Worm (Caenorhabditis elegans) whole organism, L3 larva: ENCODE results near the gene fbxa-47.
"Not testable (repeated sequence)": the region's sequence is repeated elsewhere in the genome, so short reads cannot be mapped to it uniquely, and the experiment has no call there.

Experiments
- ZK546.5 ChIP-seq: sonication (generic microtip); optimal IDR thresholded peaks from 2 replicates; lab custom pipeline; 2017; ENCODE audit warnings: missing biosample characterization, missing genetic modification characterization
- aly-2 ChIP-seq: fragments of 150-350 bp; optimal IDR thresholded peaks from 2 replicates; lab custom pipeline; 2014; ENCODE audit warnings: missing biosample characterization, missing genetic modification characterization
- ama-1 ChIP-seq: fragments of 150-350 bp; optimal IDR thresholded peaks from 2 replicates; lab custom pipeline; 2018
- ceh-28 ChIP-seq: fragments of 150-350 bp; optimal IDR thresholded peaks from 2 replicates; lab custom pipeline; 2014; ENCODE audit warnings: missing biosample characterization, missing genetic modification reagents, missing genetic modification characterization
- daf-12 ChIP-seq: fragments of 150-350 bp; optimal IDR thresholded peaks from 2 replicates; lab custom pipeline; 2014; ENCODE audit warnings: missing biosample characterization, missing genetic modification reagents, missing genetic modification characterization
- egl-27 ChIP-seq: sonication (generic microtip); optimal IDR thresholded peaks from 4 replicates; lab custom pipeline; 2017; ENCODE audit warnings: missing biosample characterization, missing genetic modification reagents, missing genetic modification characterization
- elt-1 ChIP-seq: fragments of 150-350 bp; optimal IDR thresholded peaks from 2 replicates; lab custom pipeline; 2014; ENCODE audit warnings: missing biosample characterization, missing genetic modification characterization
- elt-2 ChIP-seq: sonication (generic microtip); optimal IDR thresholded peaks from 2 replicates; lab custom pipeline; 2016; ENCODE audit warnings: missing genetic modification reagents, mild to moderate bottlenecking, missing genetic modification characterization, missing compliant biosample characterization
- elt-3 ChIP-seq, 3 experiments: fragments of 150-350 bp in 1 of 3; sonication (generic microtip) in 2 of 3; optimal IDR thresholded peaks; 2 replicates in 2 of 3; 4 replicates in 1 of 3; lab custom pipeline; 2014 to 2017; ENCODE audit warnings: missing biosample characterization in 3 of 3, missing genetic modification characterization in 3 of 3
- fkh-2 ChIP-seq: fragments of 150-350 bp; optimal IDR thresholded peaks from 2 replicates; lab custom pipeline; 2014; ENCODE audit warnings: missing biosample characterization, missing genetic modification reagents, missing genetic modification characterization
- fos-1 ChIP-seq: fragments of 150-350 bp; optimal IDR thresholded peaks from 2 replicates; lab custom pipeline; 2014; ENCODE audit warnings: missing biosample characterization, missing genetic modification characterization
- hmg-11 ChIP-seq: sonication (generic microtip); optimal IDR thresholded peaks from 2 replicates; lab custom pipeline; 2016; ENCODE audit warnings: missing genetic modification characterization, missing compliant biosample characterization
- lin-15B ChIP-seq: fragments of 150-350 bp; optimal IDR thresholded peaks from 2 replicates; lab custom pipeline; 2014; ENCODE audit warnings: missing biosample characterization, missing genetic modification characterization
- lsy-12 ChIP-seq: sonication (generic microtip); optimal IDR thresholded peaks from 2 replicates; lab custom pipeline; 2016; ENCODE audit warnings: mild to moderate bottlenecking, missing genetic modification characterization, missing compliant biosample characterization
- mdl-1 ChIP-seq: fragments of 150-350 bp; optimal IDR thresholded peaks from 2 replicates; lab custom pipeline; 2014; ENCODE audit warnings: missing biosample characterization, missing genetic modification characterization
- mml-1 ChIP-seq: fragments of 150-350 bp; sonication (generic microtip); optimal IDR thresholded peaks from 3 replicates; lab custom pipeline; 2014; ENCODE audit warnings: missing biosample characterization, missing genetic modification characterization
- nfya-1 ChIP-seq: sonication (generic microtip); optimal IDR thresholded peaks from 2 replicates; lab custom pipeline; 2017; ENCODE audit warnings: missing genetic modification characterization, mild to moderate bottlenecking, missing compliant biosample characterization, antibody characterized with exemption, moderate library complexity; ENCODE audit not compliant: insufficient read depth
- nhr-11 ChIP-seq: fragments of 150-350 bp; optimal IDR thresholded peaks from 2 replicates; lab custom pipeline; 2014; ENCODE audit warnings: missing biosample characterization, missing genetic modification characterization
- nhr-12 ChIP-seq: fragments of 150-350 bp; optimal IDR thresholded peaks from 2 replicates; lab custom pipeline; 2014; ENCODE audit warnings: missing biosample characterization, missing genetic modification characterization
- nhr-23 ChIP-seq: fragments of 150-350 bp; optimal IDR thresholded peaks from 2 replicates; lab custom pipeline; 2014; ENCODE audit warnings: missing biosample characterization, missing genetic modification reagents, missing genetic modification characterization
- nhr-25 ChIP-seq: sonication (generic microtip); optimal IDR thresholded peaks from 2 replicates; lab custom pipeline; 2017; ENCODE audit warnings: missing biosample characterization, missing genetic modification characterization
- nhr-43 ChIP-seq: sonication (generic microtip); optimal IDR thresholded peaks from 2 replicates; lab custom pipeline; 2016; ENCODE audit warnings: mild to moderate bottlenecking, missing genetic modification characterization, missing compliant biosample characterization; ENCODE audit not compliant: poor library complexity, severe bottlenecking
- nhr-76 ChIP-seq: fragments of 150-350 bp; sonication (generic microtip); optimal IDR thresholded peaks from 5 replicates; lab custom pipeline; 2014; ENCODE audit warnings: missing biosample characterization, missing genetic modification characterization
- nhr-77 ChIP-seq: fragments of 150-350 bp; optimal IDR thresholded peaks from 2 replicates; lab custom pipeline; 2014; ENCODE audit warnings: missing biosample characterization, missing genetic modification characterization
- pha-4 ChIP-seq: fragments of 150-350 bp; optimal IDR thresholded peaks from 2 replicates; lab custom pipeline; 2014; ENCODE audit warnings: missing biosample characterization, missing genetic modification reagents, missing genetic modification characterization
- pqm-1 ChIP-seq: fragments of 150-350 bp; optimal IDR thresholded peaks from 2 replicates; lab custom pipeline; 2017; ENCODE audit warnings: missing biosample characterization, missing genetic modification characterization, inconsistent platforms
- sea-2 ChIP-seq: fragments of 150-350 bp; sonication (generic microtip); optimal IDR thresholded peaks from 4 replicates; lab custom pipeline; 2014; ENCODE audit warnings: missing biosample characterization, missing genetic modification reagents, missing genetic modification characterization
- skn-1 ChIP-seq: fragments of 150-350 bp; optimal IDR thresholded peaks from 2 replicates; lab custom pipeline; 2014; ENCODE audit warnings: missing biosample characterization, missing genetic modification characterization
- snpc-4 ChIP-seq: fragments of 150-350 bp; optimal IDR thresholded peaks from 2 replicates; lab custom pipeline; 2014; ENCODE audit warnings: missing biosample characterization, missing genetic modification characterization
- unc-39 ChIP-seq: sonication (generic microtip); optimal IDR thresholded peaks from 4 replicates; lab custom pipeline; 2017; ENCODE audit warnings: missing biosample characterization, missing genetic modification characterization
- unc-62 ChIP-seq: fragments of 150-350 bp; sonication (generic microtip); optimal IDR thresholded peaks from 4 replicates; lab custom pipeline; 2014; ENCODE audit warnings: missing biosample characterization, missing genetic modification reagents, missing genetic modification characterization
- zag-1 ChIP-seq: fragments of 150-350 bp; optimal IDR thresholded peaks from 2 replicates; lab custom pipeline; 2014; ENCODE audit warnings: missing biosample characterization, missing genetic modification characterization
- ztf-11 ChIP-seq: fragments of 150-350 bp; optimal IDR thresholded peaks from 2 replicates; lab custom pipeline; 2014; ENCODE audit warnings: missing biosample characterization, missing genetic modification characterization
- ztf-4 ChIP-seq: fragments of 150-350 bp; optimal IDR thresholded peaks from 2 replicates; lab custom pipeline; 2014; ENCODE audit warnings: missing biosample characterization, missing genetic modification characterization

The fbxa-47 gene

ce11 chrIII:2265986-2266701 lies 33.9 kb upstream of the fbxa-47 start, which contains the start of gene fbxa-9:
Gene fbxa-9 (plus strand): TSS chrIII:2266651.
- TF ChIP-seq pqm-1 (tag; lab: Kevin White, UChicago) (peak; percentile 74), ztf-4 (tag; lab: Kevin White, UChicago) (no peak), elt-2 (tag; lab: Kevin White, UChicago) (peak; percentile 81), daf-12 (tag; lab: Kevin White, UChicago) (no peak)

- TF ChIP-seq mdl-1 (tag; lab: Kevin White, UChicago) (no peak), zag-1 (no peak), ztf-11 (no peak), mml-1 (tag; lab: Kevin White, UChicago) (no peak), unc-39 (tag; lab: Kevin White, UChicago) (no peak)
Measured at ce11 chrIII:2262942-2263341, 30.7 kb upstream of the fbxa-47 start, which contains the start of gene Y54F10BM.6. Gene Y54F10BM.6 (plus strand): TSS chrIII:2263242.

DNA sequence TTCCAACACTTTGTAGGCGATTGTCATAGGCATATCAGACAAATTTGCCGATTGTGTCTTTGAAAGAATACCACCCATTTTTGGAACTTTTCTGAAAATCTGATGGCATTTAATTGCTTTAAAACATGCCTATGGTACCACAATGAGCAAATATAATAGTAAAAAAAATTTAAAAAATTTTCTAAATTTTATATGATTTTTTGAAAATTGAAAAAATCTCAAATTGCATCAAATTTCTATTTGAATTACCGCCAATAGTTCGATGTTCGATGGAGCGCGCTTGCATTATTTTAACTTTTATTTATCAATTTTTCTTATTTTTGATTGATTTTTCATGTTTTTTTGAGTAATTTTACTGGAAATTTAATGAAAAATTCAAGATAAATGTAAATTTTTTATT lies 29.1 kb upstream of the fbxa-47 start, which contains the start of gene fbxa-42:
Gene fbxa-42, minus strand, starts transcription at position 101 of the 400 bp plus-strand sequence.
- not testable (repeated sequence) for TF ChIP-seq unc-62 (GFP tag; lab: Kevin White, UChicago); mml-1 (tag; lab: Kevin White, UChicago); ZK546.5 (tag; lab: Kevin White, UChicago)

DNA sequence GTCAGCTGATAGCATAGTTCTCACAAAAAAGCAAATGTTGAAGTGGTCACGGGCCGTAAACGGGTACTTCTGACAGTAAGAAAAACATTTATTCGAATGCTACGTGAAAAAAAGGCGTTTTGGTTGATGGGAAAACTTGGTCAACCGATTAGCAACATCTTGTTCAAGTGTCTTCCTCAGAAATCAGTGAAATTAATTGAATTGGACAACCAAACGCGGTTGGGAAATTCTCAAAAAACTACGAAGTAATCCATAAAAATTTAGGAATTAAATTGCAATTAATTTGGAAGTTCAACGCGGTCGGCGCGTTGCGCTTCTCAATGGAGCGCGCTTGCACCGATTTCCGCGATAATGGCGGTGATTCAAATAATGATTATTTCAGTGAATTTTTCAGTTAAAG lies 27.1 kb upstream of the fbxa-47 start:
- TF ChIP-seq ceh-28 (no peak), elt-1 (tag; lab: Kevin White, UChicago) (no peak), lin-15B (no peak), nfya-1 (no peak), snpc-4 (tag; lab: Kevin White, UChicago) (no peak), nhr-77 (tag; lab: Kevin White, UChicago) (no peak), lsy-12 (no peak), pqm-1 (tag; lab: Kevin White, UChicago) (no peak), elt-2 (tag; lab: Kevin White, UChicago) (no peak), nhr-12 (tag; lab: Kevin White, UChicago) (no peak), nhr-43 (tag; lab: Kevin White, UChicago) (no peak), ZK546.5 (tag; lab: Kevin White, UChicago) (no peak), sea-2 (GFP tag; lab: Kevin White, UChicago) (no peak), fos-1 (tag; lab: Kevin White, UChicago) (no peak), nhr-25 (no peak)

DNA sequence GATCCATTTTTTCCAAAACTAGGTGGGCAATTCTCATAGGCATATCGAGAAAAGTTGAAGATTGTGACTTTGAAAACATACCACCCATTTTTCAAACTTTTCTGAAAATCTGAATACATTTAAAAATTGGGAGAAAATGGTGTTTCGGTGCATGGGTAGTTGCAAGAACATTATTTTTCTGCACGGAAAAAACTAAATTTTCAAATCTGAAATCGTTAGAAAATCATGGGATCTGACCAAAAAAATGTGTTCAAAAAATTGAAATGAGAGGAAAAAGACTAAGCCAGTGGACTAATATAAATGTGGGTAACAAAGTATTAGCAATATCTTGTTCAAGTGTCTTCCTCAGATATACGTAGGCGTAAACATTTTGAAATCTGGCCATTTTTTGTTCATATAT lies 26.6 kb upstream of the fbxa-47 start, which contains the start of gene fbxa-43:
Gene fbxa-43, minus strand, starts transcription at position 101 of the 400 bp plus-strand sequence.
- TF ChIP-seq nhr-25 (no peak), lin-15B (no peak), nhr-11 (tag; lab: Kevin White, UChicago) (no peak), nhr-43 (tag; lab: Kevin White, UChicago) (no peak), pqm-1 (tag; lab: Kevin White, UChicago) (no peak), nhr-76 (tag; lab: Kevin White, UChicago) (no peak), egl-27 (no peak), fkh-2 (tag; lab: Kevin White, UChicago) (no peak), elt-3 (tag; optimal IDR thresholded peaks at IDR 0.05; lab: Kevin White, UChicago) (no peak), daf-12 (tag; lab: Kevin White, UChicago) (no peak), unc-62 (GFP tag; lab: Kevin White, UChicago) (no peak), elt-2 (tag; lab: Kevin White, UChicago) (no peak), nhr-12 (tag; lab: Kevin White, UChicago) (no peak), skn-1 (no peak), aly-2 (tag; lab: Kevin White, UChicago) (no peak), nhr-23 (tag; lab: Kevin White, UChicago) (no peak), pha-4 (no peak), hmg-11 (tag; lab: Kevin White, UChicago) (no peak), ama-1 (lab: Kevin White, UChicago) (no peak), sea-2 (GFP tag; lab: Kevin White, UChicago) (no peak)
